Fruit fly (Drosophila melanogaster) whole organism, prepupa: Measurements from ENCODE around the gene wb.
A peak's percentile ranks its signal among the peaks of the same experiment; 100 is the strongest.

Experiments used
- Blimp-1 ChIP-seq: fragments of 200-800 bp; sonication (Bioruptor generic); optimal IDR thresholded peaks from 3 replicates; lab custom pipeline; 2017; ENCODE audit warnings: missing biosample characterization, missing genetic modification characterization, mild to moderate bottlenecking, moderate library complexity, missing genetic modification reagents
- CG10631 ChIP-seq: fragments of 200-800 bp; sonication (Bioruptor generic); optimal IDR thresholded peaks from 2 replicates; lab custom pipeline; 2016; ENCODE audit warnings: missing biosample characterization, missing genetic modification characterization
- CG11294 ChIP-seq: fragments of 200-800 bp; sonication (Bioruptor generic); IDR thresholded peaks from 2 replicates; pipeline ENCODE4 v1.3.6; 2022; ENCODE audit warnings: missing biosample characterization, missing genetic modification characterization
- CG15336 ChIP-seq: fragments of 200-800 bp; sonication (Bioruptor generic); IDR thresholded peaks from 2 replicates; pipeline ENCODE4 v1.3.6; 2022; ENCODE audit warnings: missing biosample characterization, missing genetic modification characterization
- CG1621 ChIP-seq: fragments of 200-800 bp; sonication (Bioruptor generic); optimal IDR thresholded peaks from 3 replicates; lab custom pipeline; 2018; ENCODE audit warnings: missing biosample characterization, mild to moderate bottlenecking, missing genetic modification characterization
- CG16779 ChIP-seq: fragments of 200-800 bp; sonication (Bioruptor generic); optimal IDR thresholded peaks from 3 replicates; lab custom pipeline; 2017; ENCODE audit warnings: missing biosample characterization, mild to moderate bottlenecking, missing genetic modification characterization
- CG31627 ChIP-seq: fragments of 200-800 bp; sonication (Bioruptor generic); optimal IDR thresholded peaks from 3 replicates; lab custom pipeline; 2016; ENCODE audit warnings: missing biosample characterization, missing genetic modification characterization
- CG32006 ChIP-seq: fragments of 200-800 bp; sonication (Bioruptor generic); optimal IDR thresholded peaks from 3 replicates; lab custom pipeline; 2017; ENCODE audit warnings: missing biosample characterization, mild to moderate bottlenecking, missing genetic modification characterization
- CG34406 ChIP-seq: fragments of 200-800 bp; sonication (Bioruptor generic); optimal IDR thresholded peaks from 3 replicates; lab custom pipeline; 2016; ENCODE audit warnings: missing biosample characterization, missing genetic modification characterization
- CG3919 ChIP-seq: fragments of 200-800 bp; sonication (Bioruptor generic); optimal IDR thresholded peaks from 3 replicates; lab custom pipeline; 2016; ENCODE audit warnings: missing biosample characterization, missing genetic modification characterization
- CG6163 ChIP-seq: fragments of 200-800 bp; sonication (Bioruptor generic); IDR thresholded peaks from 3 replicates; pipeline ENCODE4 v1.3.6; 2022; ENCODE audit warnings: missing biosample characterization, missing genetic modification characterization
- CG6276 ChIP-seq: fragments of 200-800 bp; sonication (Bioruptor generic); optimal IDR thresholded peaks from 2 replicates; lab custom pipeline; 2017; ENCODE audit warnings: missing biosample characterization, mild to moderate bottlenecking, missing genetic modification characterization
- CG6792 ChIP-seq: fragments of 200-800 bp; sonication (Bioruptor generic); optimal IDR thresholded peaks from 3 replicates; lab custom pipeline; 2016; ENCODE audit warnings: missing biosample characterization, missing genetic modification characterization
- CG6808 ChIP-seq: fragments of 200-800 bp; sonication (Bioruptor generic); optimal IDR thresholded peaks from 3 replicates; lab custom pipeline; 2017; ENCODE audit warnings: missing biosample characterization, missing genetic modification characterization, mild to moderate bottlenecking, moderate library complexity, missing genetic modification reagents
- CG6854 ChIP-seq: fragments of 200-800 bp; sonication (Bioruptor generic); optimal IDR thresholded peaks from 2 replicates; lab custom pipeline; 2017; ENCODE audit warnings: missing biosample characterization, mild to moderate bottlenecking, missing genetic modification characterization
- CG7368 ChIP-seq: fragments of 200-800 bp; sonication (Bioruptor generic); optimal IDR thresholded peaks from 3 replicates; lab custom pipeline; 2016; ENCODE audit warnings: missing biosample characterization, missing genetic modification characterization
- CG9139 ChIP-seq: fragments of 200-800 bp; sonication (Bioruptor generic); optimal IDR thresholded peaks from 3 replicates; lab custom pipeline; 2017; ENCODE audit warnings: missing biosample characterization, mild to moderate bottlenecking, missing genetic modification characterization
- Eip78C ChIP-seq: fragments of 200-800 bp; sonication (Bioruptor generic); peaks from one replicate; lab custom pipeline; 2016; ENCODE audit warnings: missing biosample characterization, missing genetic modification characterization
- Eip93F ChIP-seq: fragments of 200-800 bp; sonication (Bioruptor generic); optimal IDR thresholded peaks from 2 replicates; lab custom pipeline; 2016; ENCODE audit warnings: missing biosample characterization, mild to moderate bottlenecking, missing genetic modification characterization
- Ets21C ChIP-seq: fragments of 200-800 bp; sonication (Bioruptor generic); optimal IDR thresholded peaks from 3 replicates; lab custom pipeline; 2016; ENCODE audit warnings: missing biosample characterization, missing genetic modification characterization
- Ets96B ChIP-seq: fragments of 200-800 bp; optimal IDR thresholded peaks from 2 replicates; lab custom pipeline; 2019; ENCODE audit warnings: missing biosample characterization, mild to moderate bottlenecking, missing genetic modification characterization, moderate library complexity
- Gug ChIP-seq: fragments of 200-800 bp; sonication (Bioruptor generic); IDR thresholded peaks from 2 replicates; pipeline ENCODE4 v1.3.6; 2022; ENCODE audit warnings: missing biosample characterization, missing genetic modification characterization
- Hr39 ChIP-seq: fragments of 200-800 bp; sonication (Bioruptor generic); optimal IDR thresholded peaks from 2 replicates; lab custom pipeline; 2016; ENCODE audit warnings: missing biosample characterization, missing genetic modification characterization
- Lpt ChIP-seq: fragments of 200-800 bp; sonication (Bioruptor generic); optimal IDR thresholded peaks from 3 replicates; lab custom pipeline; 2016; ENCODE audit warnings: missing biosample characterization, missing genetic modification characterization
- OdsH ChIP-seq: fragments of 200-800 bp; sonication (Bioruptor generic); optimal IDR thresholded peaks from 3 replicates; lab custom pipeline; 2016; ENCODE audit warnings: missing biosample characterization, missing genetic modification characterization
- Sox102F ChIP-seq: fragments of 200-800 bp; sonication (Bioruptor generic); optimal IDR thresholded peaks from 2 replicates; lab custom pipeline; 2016; ENCODE audit warnings: missing biosample characterization, mild to moderate bottlenecking, missing genetic modification characterization
- Sox14 ChIP-seq: fragments of 200-800 bp; sonication (Bioruptor generic); optimal IDR thresholded peaks from 3 replicates; lab custom pipeline; 2016; ENCODE audit warnings: missing biosample characterization, missing genetic modification characterization
- achi ChIP-seq: fragments of 200-800 bp; sonication (Bioruptor generic); optimal IDR thresholded peaks from 3 replicates; lab custom pipeline; 2016; ENCODE audit warnings: missing biosample characterization, missing genetic modification characterization
- acj6 ChIP-seq: fragments of 200-800 bp; sonication (Bioruptor generic); optimal IDR thresholded peaks from 3 replicates; lab custom pipeline; 2016; ENCODE audit warnings: missing biosample characterization, missing genetic modification characterization
- cyc ChIP-seq: fragments of 200-800 bp; sonication (Bioruptor generic); optimal IDR thresholded peaks from 3 replicates; lab custom pipeline; 2016; ENCODE audit warnings: missing biosample characterization, missing genetic modification characterization
- dac ChIP-seq: fragments of 200-800 bp; sonication (Bioruptor generic); optimal IDR thresholded peaks from 2 replicates; lab custom pipeline; 2017; ENCODE audit warnings: missing biosample characterization, mild to moderate bottlenecking, missing genetic modification characterization
- dsx ChIP-seq: fragments of 200-800 bp; optimal IDR thresholded peaks from 3 replicates; lab custom pipeline; 2019; ENCODE audit warnings: missing biosample characterization, mild to moderate bottlenecking, missing genetic modification characterization, moderate library complexity; ENCODE audit not compliant: poor library complexity, severe bottlenecking
- eg ChIP-seq: fragments of 200-800 bp; sonication (Bioruptor generic); IDR thresholded peaks from 3 replicates; pipeline ENCODE4 v1.3.6; 2022; ENCODE audit warnings: missing biosample characterization, missing genetic modification characterization
- esn ChIP-seq: fragments of 200-800 bp; sonication (Bioruptor generic); optimal IDR thresholded peaks from 2 replicates; lab custom pipeline; 2016; ENCODE audit warnings: missing biosample characterization, mild to moderate bottlenecking, missing genetic modification characterization, moderate library complexity
- fd59A ChIP-seq: fragments of 200-800 bp; sonication (Bioruptor generic); optimal IDR thresholded peaks from 2 replicates; lab custom pipeline; 2017; ENCODE audit warnings: missing biosample characterization, mild to moderate bottlenecking, missing genetic modification characterization, missing genetic modification reagents
- fd85E ChIP-seq: fragments of 200-800 bp; sonication (Bioruptor generic); optimal IDR thresholded peaks from 3 replicates; lab custom pipeline; 2016; ENCODE audit warnings: missing biosample characterization, missing genetic modification characterization
- fkh ChIP-seq: fragments of 200-800 bp; sonication (Bioruptor generic); optimal IDR thresholded peaks from 3 replicates; lab custom pipeline; 2017; ENCODE audit warnings: missing biosample characterization, mild to moderate bottlenecking, missing genetic modification characterization, moderate library complexity
- lz ChIP-seq: fragments of 200-800 bp; sonication (Bioruptor generic); optimal IDR thresholded peaks from 3 replicates; lab custom pipeline; 2016; ENCODE audit warnings: missing biosample characterization, missing genetic modification characterization
- pdm3 ChIP-seq: fragments of 200-800 bp; sonication (Bioruptor generic); optimal IDR thresholded peaks from 3 replicates; lab custom pipeline; 2016; ENCODE audit warnings: missing biosample characterization, missing genetic modification characterization
- salr ChIP-seq, 2 experiments: fragments of 200-800 bp; sonication (Bioruptor generic); optimal IDR thresholded peaks; 3 replicates each; lab custom pipeline; 2016 to 2018; ENCODE audit warnings: missing biosample characterization in 2 of 2, missing genetic modification characterization in 2 of 2, mild to moderate bottlenecking in 1 of 2
- spab ChIP-seq: fragments of 200-800 bp; sonication (Bioruptor generic); optimal IDR thresholded peaks from 2 replicates; lab custom pipeline; 2017; ENCODE audit warnings: missing biosample characterization, mild to moderate bottlenecking, missing genetic modification characterization, missing genetic modification reagents
- ss ChIP-seq, 2 experiments: fragments of 200-800 bp; sonication (Bioruptor generic); optimal IDR thresholded peaks; 2 replicates in 1 of 2; 3 replicates in 1 of 2; lab custom pipeline; 2017 to 2018; ENCODE audit warnings: mild to moderate bottlenecking in 2 of 2, missing biosample characterization in 2 of 2, missing genetic modification characterization in 2 of 2, moderate library complexity in 1 of 2
- svp ChIP-seq: fragments of 200-800 bp; sonication (Bioruptor generic); peaks from one replicate; lab custom pipeline; 2016; ENCODE audit warnings: missing biosample characterization, missing genetic modification characterization
- vri ChIP-seq: fragments of 200-800 bp; sonication (Bioruptor generic); optimal IDR thresholded peaks from 3 replicates; lab custom pipeline; 2016; ENCODE audit warnings: missing biosample characterization, mild to moderate bottlenecking, missing genetic modification characterization

Gene wb

dm6 chr2L:14292721-14293120 lies 29.9 kb downstream of the wb start:
- TF ChIP-seq acj6 (GFP tag; lab: Kevin White, UChicago), result no peak
- TF ChIP-seq svp, result peak; percentile 31
- no peak for TF ChIP-seq dac (GFP tag; lab: Kevin White, UChicago)
- TF ChIP-seq eg (GFP tag; lab: Robert Waterston, UW), result 0 out of 3 replicates have a peak, but pooled peaks have one; percentile 8
- TF ChIP-seq pdm3 (GFP tag; lab: Kevin White, UChicago), result no peak
- no peak for TF ChIP-seq dsx (GFP tag; lab: Kevin White, UChicago)
- no peak for TF ChIP-seq CG31627 (GFP tag; lab: Kevin White, UChicago)
- no peak for TF ChIP-seq CG11294

DNA sequence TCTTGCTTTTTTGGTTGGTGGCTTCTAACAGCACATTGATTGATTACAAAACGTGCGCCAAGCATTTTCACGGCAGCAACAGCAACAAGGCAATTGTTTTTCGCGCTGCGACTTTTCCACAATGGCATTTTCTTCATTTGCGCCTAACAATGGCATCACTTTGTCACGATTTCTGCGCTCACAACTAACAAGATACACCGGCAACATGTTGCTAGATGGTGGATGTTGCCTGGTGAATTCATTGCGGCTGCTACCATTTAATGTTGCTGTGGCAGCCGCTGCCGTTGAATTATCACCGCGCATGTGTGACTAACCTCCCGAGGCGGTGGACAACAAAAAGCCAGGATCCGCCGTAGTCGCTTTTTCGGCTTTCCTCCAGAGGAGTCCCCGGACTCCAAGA lies 31.1 kb downstream of the wb start:
- TF ChIP-seq vri (no peak), CG10631 (GFP tag; lab: Kevin White, UChicago) (no peak), CG34406 (GFP tag; lab: Kevin White, UChicago) (no peak), CG31627 (GFP tag; lab: Kevin White, UChicago) (no peak), OdsH (no peak), Hr39 (no peak), Gug (GFP tag; lab: Robert Waterston, UW) (no peak), esn (GFP tag; lab: Kevin White, UChicago) (no peak), CG1621 (tag; lab: Kevin White, UChicago) (no peak), dsx (GFP tag; lab: Kevin White, UChicago) (no peak), CG6163 (GFP tag; lab: Robert Waterston, UW) (no peak), Eip78C (GFP tag; lab: Kevin White, UChicago) (no peak), achi (GFP tag; lab: Kevin White, UChicago) (no peak), pdm3 (GFP tag; lab: Kevin White, UChicago) (no peak), CG16779 (no peak)
- TF ChIP-seq, all 60 proteins: peak for 0

DNA sequence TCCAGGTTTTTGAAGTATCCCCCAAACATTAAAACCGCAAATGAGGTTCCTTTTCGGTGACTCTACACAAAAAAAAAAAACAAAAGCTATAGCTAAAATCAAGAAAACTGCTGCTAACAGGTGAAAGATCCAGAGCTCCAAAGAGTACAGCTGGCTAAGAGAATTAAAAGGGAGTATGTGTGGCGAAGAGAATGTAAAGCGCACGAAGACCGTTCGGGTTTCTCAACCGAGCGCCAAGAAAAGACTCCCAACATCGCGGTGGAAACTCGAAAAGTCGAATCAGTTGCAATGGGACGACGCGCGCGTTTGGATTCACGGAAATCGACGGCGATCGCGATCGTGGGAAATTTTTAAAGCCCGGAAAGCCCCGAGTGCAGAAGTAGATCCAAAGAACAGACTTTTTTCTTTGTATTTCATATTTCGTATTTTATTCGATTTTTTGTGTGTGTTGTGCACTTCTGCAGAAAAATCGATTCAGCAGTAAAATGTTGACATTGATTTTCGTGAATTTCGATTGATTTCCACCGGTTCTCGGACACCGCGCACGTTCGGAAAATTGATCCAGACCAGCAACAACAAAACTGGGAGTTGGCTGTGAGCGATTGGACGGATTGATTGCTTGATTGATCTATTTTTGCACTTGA lies 38.0 kb downstream of the wb start:
- TF ChIP-seq fkh, result no peak
- no peak for TF ChIP-seq ss (GFP tag; optimal IDR thresholded peaks at IDR 0.05; lab: Kevin White, UChicago)
- no peak for TF ChIP-seq CG11294
- TF ChIP-seq fd59A, result no peak
- peak; percentile 37; the same call in 1 of the 3 replicates for TF ChIP-seq eg (GFP tag; lab: Robert Waterston, UW)
- no peak for TF ChIP-seq CG6854 (GFP tag; lab: Kevin White, UChicago)
- no peak for TF ChIP-seq spab (GFP tag; lab: Kevin White, UChicago)
- TF ChIP-seq Sox14, result no peak
- no peak for TF ChIP-seq Ets96B (tag; lab: Kevin White, UChicago)
- peak; percentile 47; the same call in 1 of the 2 replicates for TF ChIP-seq CG15336 (GFP tag; lab: Robert Waterston, UW)
- TF ChIP-seq esn (GFP tag; lab: Kevin White, UChicago), result no peak
- no peak for TF ChIP-seq Eip93F
- no peak for TF ChIP-seq OdsH
- no peak for TF ChIP-seq CG1621 (tag; lab: Kevin White, UChicago)
- TF ChIP-seq CG7368 (GFP tag; lab: Kevin White, UChicago), result no peak
- no peak for TF ChIP-seq Lpt (GFP tag; lab: Kevin White, UChicago)
- no peak for TF ChIP-seq lz (GFP tag; lab: Kevin White, UChicago)
- no peak for TF ChIP-seq CG6276 (GFP tag; lab: Kevin White, UChicago)
- TF ChIP-seq cyc, result no peak
- no peak for TF ChIP-seq Ets21C (GFP tag; lab: Kevin White, UChicago)
- no peak for TF ChIP-seq CG32006
- no peak for TF ChIP-seq CG6792 (GFP tag; lab: Kevin White, UChicago)
- TF ChIP-seq svp, result peak; percentile 54
- no peak for TF ChIP-seq Blimp-1 (GFP tag; lab: Kevin White, UChicago)
- no peak for TF ChIP-seq fd85E (GFP tag; lab: Kevin White, UChicago)
- no peak for TF ChIP-seq CG6808 (GFP tag; lab: Kevin White, UChicago)
- no peak for TF ChIP-seq vri
- peak; percentile 26 for TF ChIP-seq CG3919 (GFP tag; lab: Kevin White, UChicago)
- no peak for TF ChIP-seq pdm3 (GFP tag; lab: Kevin White, UChicago)
- TF ChIP-seq CG16779, result no peak
- TF ChIP-seq salr (GFP tag; optimal IDR thresholded peaks at IDR 0.05; lab: Kevin White, UChicago), result no peak
- no peak for TF ChIP-seq CG34406 (GFP tag; lab: Kevin White, UChicago)
- no peak for TF ChIP-seq achi (GFP tag; lab: Kevin White, UChicago)
- no peak for TF ChIP-seq dac (GFP tag; lab: Kevin White, UChicago)
- no peak for TF ChIP-seq Sox102F (GFP tag; lab: Kevin White, UChicago)
- peak; percentile 60 for TF ChIP-seq Eip78C (GFP tag; lab: Kevin White, UChicago)
- no peak for TF ChIP-seq CG10631 (GFP tag; lab: Kevin White, UChicago)
- peak; percentile 8 for TF ChIP-seq CG9139 (GFP tag; lab: Kevin White, UChicago)
- peak; percentile 20 for TF ChIP-seq dsx (GFP tag; lab: Kevin White, UChicago)
